Worm (Caenorhabditis elegans): Measurements from ENCODE around the gene C32D5.4.

DNA sequence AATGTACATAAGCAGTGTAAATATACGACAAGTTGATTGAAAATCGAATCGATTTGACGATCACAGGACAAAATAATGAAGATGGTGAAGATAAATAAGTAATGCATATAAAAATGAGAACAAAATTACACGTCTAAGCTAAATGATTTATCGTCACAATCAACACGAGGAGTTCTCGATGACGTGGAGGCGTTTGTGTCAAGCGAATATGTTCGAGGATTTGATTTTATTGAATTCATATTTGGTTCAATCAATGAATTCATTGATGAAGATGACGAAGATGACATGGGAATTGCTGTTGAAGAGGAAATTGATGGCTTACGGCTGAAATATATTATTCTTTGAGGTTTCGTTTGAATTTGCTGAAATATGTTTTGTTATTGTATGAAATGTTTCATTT lies 30.4 kb downstream of the C32D5.4 start, which contains the start of gene nyn-3:
- no peak for TF ChIP-seq unc-62 (GFP tag; optimal IDR thresholded peaks at IDR 0.05)
- TF ChIP-seq aly-2 (tag; optimal IDR thresholded peaks at IDR 0.05), result no peak
- no peak for TF ChIP-seq nhr-11 (tag; optimal IDR thresholded peaks at IDR 0.05)
- TF ChIP-seq mdl-1 (tag; optimal IDR thresholded peaks at IDR 0.05), result no peak
- no peak for TF ChIP-seq ZK546.5 (tag; optimal IDR thresholded peaks at IDR 0.05)
- TF ChIP-seq peb-1 (tag; optimal IDR thresholded peaks at IDR 0.05), result no peak
- TF ChIP-seq nhr-237 (tag; optimal IDR thresholded peaks at IDR 0.05), result no peak
- TF ChIP-seq ztf-4 (tag; optimal IDR thresholded peaks at IDR 0.05), result no peak
- no peak for TF ChIP-seq snpc-4 (tag; optimal IDR thresholded peaks at IDR 0.05)
- TF ChIP-seq lin-39 (tag; optimal IDR thresholded peaks at IDR 0.05), result no peak
- no peak for TF ChIP-seq ztf-11 (tag; optimal IDR thresholded peaks at IDR 0.05)

Data from whole organism, L2 larva.